Fruit fly (Drosophila melanogaster): ENCODE measurements around the gene CG42375.

The CG42375 gene

dm6 chr3R:13815022-13815440 lies 35.6 kb downstream of the CG42375 start:
- TF ChIP-seq psq (GFP tag; optimal IDR thresholded peaks at IDR 0.05) (no peak), Mio (GFP tag; optimal IDR thresholded peaks at IDR 0.05) (no peak), fru (GFP tag; optimal IDR thresholded peaks at IDR 0.05) (no peak), ey (GFP tag; optimal IDR thresholded peaks at IDR 0.05) (no peak), Jra (GFP tag; optimal IDR thresholded peaks at IDR 0.05) (no peak), Hnf4 (GFP tag; optimal IDR thresholded peaks at IDR 0.05) (no peak), sage (GFP tag; optimal IDR thresholded peaks at IDR 0.05) (no peak), Hr83 (GFP tag; optimal IDR thresholded peaks at IDR 0.05; ENCODE audit: poor library complexity, severe bottlenecking) (no peak), rgr (GFP tag; optimal IDR thresholded peaks at IDR 0.05) (no peak), Abd-B (GFP tag; optimal IDR thresholded peaks at IDR 0.05) (no peak), Myc (optimal IDR thresholded peaks at IDR 0.05) (no peak), tai (GFP tag; optimal IDR thresholded peaks at IDR 0.05) (no peak), Sp1 (GFP tag; optimal IDR thresholded peaks at IDR 0.05) (no peak), CG32264 (GFP tag; optimal IDR thresholded peaks at IDR 0.05) (no peak), dmrt93B (GFP tag; optimal IDR thresholded peaks at IDR 0.05) (no peak), dsf (GFP tag; optimal IDR thresholded peaks at IDR 0.05; ENCODE audit: borderline replicate concordance) (no peak), Dfd (GFP tag; optimal IDR thresholded peaks at IDR 0.05) (no peak), sv (GFP tag; optimal IDR thresholded peaks at IDR 0.05) (no peak), dl (GFP tag; optimal IDR thresholded peaks at IDR 0.05; ENCODE audit: insufficient read depth in 1 of 2, partially characterized antibody in 2 of 2) (no peak), Rel (GFP tag; optimal IDR thresholded peaks at IDR 0.05) (no peak), Rel (tag; optimal IDR thresholded peaks at IDR 0.05) (no peak)

- TF ChIP-seq jim (GFP tag; optimal IDR thresholded peaks at IDR 0.05) (no peak), CG9705 (GFP tag; optimal IDR thresholded peaks at IDR 0.05) (no peak), tai (GFP tag; optimal IDR thresholded peaks at IDR 0.05) (no peak)
Observed at dm6 chr3R:13815566-13816374, 36.3 kb downstream of the CG42375 start.

DNA sequence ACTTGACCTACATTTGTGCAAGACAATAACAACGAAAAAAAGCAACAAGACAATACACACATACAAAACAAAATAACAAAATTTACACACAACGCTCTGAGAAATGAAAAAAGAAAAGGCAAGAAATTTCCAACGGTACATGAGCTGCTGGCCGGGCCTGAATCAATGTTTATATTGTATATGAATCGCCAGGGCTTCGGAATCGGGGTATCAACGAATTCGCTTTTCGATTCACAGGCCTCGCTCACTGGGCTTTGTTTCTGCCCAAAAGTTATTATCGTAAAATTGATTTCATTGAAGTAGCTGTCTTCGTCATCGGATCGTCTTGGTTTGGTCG lies 36.9 kb downstream of the CG42375 start:
- TF ChIP-seq Rel (GFP tag; optimal IDR thresholded peaks at IDR 0.05) (no peak), Rel (tag; optimal IDR thresholded peaks at IDR 0.05) (peak; percentile 20), rgr (GFP tag; optimal IDR thresholded peaks at IDR 0.05) (no peak)

- TF ChIP-seq sv (GFP tag; optimal IDR thresholded peaks at IDR 0.05) (peak; percentile 40), Hr83 (GFP tag; optimal IDR thresholded peaks at IDR 0.05; ENCODE audit: poor library complexity, severe bottlenecking) (no peak)
Observed at dm6 chr3R:13817480-13818305, 38.3 kb downstream of the CG42375 start.

- no peak for TF ChIP-seq sage (GFP tag; optimal IDR thresholded peaks at IDR 0.05)
- TF ChIP-seq Hr83 (GFP tag; optimal IDR thresholded peaks at IDR 0.05; ENCODE audit: poor library complexity, severe bottlenecking): peak; percentile 16
Observed at dm6 chr3R:13819037-13819436, 39.6 kb downstream of the CG42375 start.

DNA sequence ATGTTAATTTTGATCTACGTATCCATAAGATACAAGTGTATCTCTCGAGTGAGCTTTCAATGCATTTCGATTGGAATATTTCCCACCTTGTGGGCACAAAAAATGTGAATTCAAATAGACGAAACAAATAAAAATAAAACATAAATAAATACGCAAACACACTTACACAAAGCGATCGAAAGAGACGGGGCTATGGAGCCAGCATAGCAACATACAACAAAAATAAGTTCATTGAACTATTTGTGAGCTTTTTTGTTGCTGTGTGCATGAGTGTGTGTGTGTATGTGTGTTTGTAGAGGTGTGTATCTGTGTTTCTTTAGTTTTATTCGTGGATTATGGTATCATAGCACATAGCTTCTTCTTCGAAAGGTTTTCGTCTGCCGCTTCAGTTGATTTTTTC lies 41.1 kb downstream of the CG42375 start:
- TF ChIP-seq sage (GFP tag; optimal IDR thresholded peaks at IDR 0.05) (no peak), CG9705 (GFP tag; optimal IDR thresholded peaks at IDR 0.05) (no peak), Hr78 (GFP tag; optimal IDR thresholded peaks at IDR 0.05) (no peak), foxo (GFP tag; optimal IDR thresholded peaks at IDR 0.05) (no peak), Vsx2 (GFP tag; optimal IDR thresholded peaks at IDR 0.05; ENCODE audit: partially characterized antibody) (no peak), Abd-B (GFP tag; optimal IDR thresholded peaks at IDR 0.05) (no peak), Dfd (GFP tag; optimal IDR thresholded peaks at IDR 0.05) (peak; percentile 67)

Data from whole organism, wandering third instar larva.